Worm (Caenorhabditis elegans): ENCODE results near the gene vps-45.

- TF ChIP-seq ama-1 (optimal IDR thresholded peaks at IDR 0.05) = no peak
- no peak for TF ChIP-seq hmbx-1 (tag; optimal IDR thresholded peaks at IDR 0.05)
- no peak for TF ChIP-seq ceh-13 (GFP tag; optimal IDR thresholded peaks at IDR 0.05)
- no peak for TF ChIP-seq flt-1 (GFP tag; IDR thresholded peaks at IDR 0.05)
Measured at ce11 chrX:938269-938883, 36.3 kb downstream of the vps-45 start, which contains the start of gene F53H8.3.

Measured in whole organism, early embryonic.